Worm (Caenorhabditis elegans) whole organism, early embryonic: ENCODE measurements around the gene idpp-9.

ENCODE experiments used
- B0310.2 ChIP-seq: sonication (generic microtip); optimal IDR thresholded peaks from 2 replicates; lab custom pipeline; 2016; ENCODE audit warnings: mild to moderate bottlenecking, missing genetic modification characterization, missing compliant biosample characterization
- F13C5.2 ChIP-seq: sonication (generic microtip); optimal IDR thresholded peaks from 2 replicates; lab custom pipeline; 2017; ENCODE audit warnings: mild to moderate bottlenecking, missing genetic modification characterization, inconsistent platforms, missing compliant biosample characterization
- ceh-36 ChIP-seq: sonication (generic microtip); optimal IDR thresholded peaks from 2 replicates; lab custom pipeline; 2016; ENCODE audit warnings: missing genetic modification characterization, inconsistent platforms, missing compliant biosample characterization
- ets-7 ChIP-seq: sonication (generic microtip); optimal IDR thresholded peaks from 2 replicates; lab custom pipeline; 2016; ENCODE audit warnings: missing genotype, missing genetic modification characterization, missing compliant biosample characterization
- flt-1 ChIP-seq: fragments of 200-800 bp; sonication (Bioruptor generic); IDR thresholded peaks from 2 replicates; pipeline ENCODE4 v1.3.6; 2022; ENCODE audit warnings: missing genetic modification characterization, missing compliant biosample characterization
- sea-1 ChIP-seq: fragments of 200-800 bp; sonication (Bioruptor generic); conservative IDR thresholded peaks from 2 replicates; pipeline ENCODE4 v1.3.6; 2022; ENCODE audit warnings: missing genetic modification characterization, missing compliant biosample characterization

- no peak for TF ChIP-seq flt-1 (GFP tag; lab: Robert Waterston, UW)
- no peak for TF ChIP-seq ets-7 (tag; lab: Kevin White, UChicago)
- TF ChIP-seq B0310.2 (tag; lab: Kevin White, UChicago), result no peak
- no peak for TF ChIP-seq ceh-36 (tag; lab: Kevin White, UChicago)
- no peak for TF ChIP-seq sea-1 (GFP tag; lab: Robert Waterston, UW)
- TF ChIP-seq F13C5.2 (tag; lab: Kevin White, UChicago), result no peak
Measured at ce11 chrX:3895577-3895976, 20.1 kb downstream of the idpp-9 start, which contains the start of gene F47F2.3.
